Fruit fly (Drosophila melanogaster): Measurements from ENCODE around the gene CG14017.

The CG14017 gene

dm6 chr2L:5558809-5559392, 5.2 kb downstream of the CG14017 start, which contains the start of gene GluRIIB:
Gene GluRIIB, plus strand, starts transcription at chr2L:5559342.
- TF ChIP-seq usp (GFP tag; optimal IDR thresholded peaks at IDR 0.05): no peak
- no peak for TF ChIP-seq psq (optimal IDR thresholded peaks at IDR 0.05)
- no peak for TF ChIP-seq EcR (GFP tag; optimal IDR thresholded peaks at IDR 0.05)
- TF ChIP-seq pan (optimal IDR thresholded peaks at IDR 0.05): no peak
- no peak for TF ChIP-seq Dll (optimal IDR thresholded peaks at IDR 0.05)
- no peak for TF ChIP-seq CG8478 (optimal IDR thresholded peaks at IDR 0.05)

- TF ChIP-seq EcR (GFP tag; optimal IDR thresholded peaks at IDR 0.05) (no peak), pan (optimal IDR thresholded peaks at IDR 0.05) (no peak), Dll (optimal IDR thresholded peaks at IDR 0.05) (no peak), psq (optimal IDR thresholded peaks at IDR 0.05) (no peak), usp (GFP tag; optimal IDR thresholded peaks at IDR 0.05) (no peak), CG8478 (optimal IDR thresholded peaks at IDR 0.05) (no peak)
Observed at dm6 chr2L:5567103-5567502, 13.4 kb downstream of the CG14017 start.

DNA sequence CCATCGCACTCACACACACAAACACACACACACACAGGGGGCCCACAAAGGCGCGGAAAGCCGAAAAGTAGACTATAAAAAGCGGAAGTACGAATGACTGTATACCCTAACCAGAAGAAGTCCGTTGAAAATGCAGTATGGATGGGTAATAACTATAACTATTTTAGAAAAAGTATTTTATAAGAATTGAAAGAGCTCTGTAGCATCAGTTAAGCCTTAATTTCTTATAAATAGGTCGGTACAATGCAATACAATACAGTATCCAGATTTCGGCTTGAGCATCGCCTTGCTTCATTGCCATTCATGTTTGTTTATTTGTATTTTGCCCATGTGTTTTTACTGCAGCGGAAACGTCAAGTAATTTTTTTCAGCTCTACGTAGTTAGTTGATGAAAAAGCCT, 15.8 kb downstream of the CG14017 start:
- TF ChIP-seq CG8478 (optimal IDR thresholded peaks at IDR 0.05) (no peak), pan (optimal IDR thresholded peaks at IDR 0.05) (no peak), usp (GFP tag; optimal IDR thresholded peaks at IDR 0.05) (no peak), psq (optimal IDR thresholded peaks at IDR 0.05) (no peak), EcR (GFP tag; optimal IDR thresholded peaks at IDR 0.05) (no peak), Dll (optimal IDR thresholded peaks at IDR 0.05) (no peak)

DNA sequence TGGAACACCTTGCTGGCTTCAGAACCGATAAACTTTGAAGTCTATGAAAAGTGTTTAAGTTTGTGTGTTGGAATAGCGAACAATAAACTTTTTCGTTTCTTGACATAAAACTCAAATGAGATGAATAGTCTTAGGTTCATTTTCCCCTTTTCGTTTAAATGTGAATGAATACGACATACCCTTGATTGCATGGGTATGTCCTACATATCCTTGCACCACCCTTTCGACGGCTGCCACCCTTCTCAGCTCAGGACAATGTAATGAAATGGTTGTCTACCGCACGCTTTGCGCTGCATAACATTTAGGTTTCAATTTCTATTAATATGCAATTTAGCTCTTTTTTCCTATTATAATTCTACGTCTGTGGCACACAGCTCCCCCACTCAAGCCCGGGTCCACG, 27.3 kb downstream of the CG14017 start, which contains the start of gene CG14011:
TSS of gene CG14011 (minus strand) at position 101 of the 400 bp plus-strand sequence.
- TF ChIP-seq Dll (optimal IDR thresholded peaks at IDR 0.05): no peak
- TF ChIP-seq pan (optimal IDR thresholded peaks at IDR 0.05): no peak
- TF ChIP-seq CG8478 (optimal IDR thresholded peaks at IDR 0.05): no peak
- TF ChIP-seq usp (GFP tag; optimal IDR thresholded peaks at IDR 0.05): no peak
- TF ChIP-seq psq (optimal IDR thresholded peaks at IDR 0.05): no peak
- TF ChIP-seq EcR (GFP tag; optimal IDR thresholded peaks at IDR 0.05): no peak

DNA sequence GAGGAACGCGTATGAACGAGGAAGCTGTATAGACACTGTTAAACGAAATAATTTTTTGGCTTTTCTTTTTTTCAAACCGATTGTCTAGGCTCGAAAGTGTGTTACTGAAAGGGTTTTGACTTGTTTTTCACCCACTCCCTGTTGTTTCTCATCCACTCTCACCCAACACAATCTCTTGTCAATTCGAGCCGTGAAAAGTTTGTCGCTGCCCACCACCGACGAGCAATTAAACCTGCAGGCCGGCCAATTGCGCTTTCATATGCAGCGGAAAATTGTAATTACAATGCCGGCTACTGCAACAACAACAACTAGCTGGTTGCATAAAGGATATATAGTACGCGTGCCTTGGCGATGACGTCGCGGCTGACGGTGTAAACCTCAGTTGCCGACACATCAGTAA, 34.6 kb downstream of the CG14017 start, which contains the start of gene CG7251:
TSS of gene CG7251 (minus strand) at position 101 of the 400 bp plus-strand sequence.
- TF ChIP-seq psq (optimal IDR thresholded peaks at IDR 0.05) (no peak), pan (optimal IDR thresholded peaks at IDR 0.05) (no peak), Dll (optimal IDR thresholded peaks at IDR 0.05) (no peak), EcR (GFP tag; optimal IDR thresholded peaks at IDR 0.05) (no peak), usp (GFP tag; optimal IDR thresholded peaks at IDR 0.05) (no peak), CG8478 (optimal IDR thresholded peaks at IDR 0.05) (no peak)

DNA sequence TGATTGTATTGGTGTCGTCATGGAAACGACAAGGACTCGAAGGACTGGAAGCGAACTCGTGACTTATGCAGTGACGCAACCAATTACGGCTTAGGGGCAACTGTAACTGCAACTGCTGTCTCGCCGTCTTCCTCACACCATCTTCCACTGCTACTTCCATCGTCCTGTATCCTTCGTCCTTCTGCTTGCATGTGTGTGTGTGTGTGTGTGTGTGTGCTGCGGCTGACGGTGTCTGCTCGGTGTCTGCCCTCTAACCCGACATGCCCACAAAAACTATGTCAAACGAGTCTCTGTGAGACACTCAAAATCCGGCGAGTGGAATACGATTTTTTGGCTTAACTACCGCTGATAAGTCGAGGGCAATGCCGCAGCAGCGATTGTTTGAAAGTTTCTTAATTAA, 40.1 kb downstream of the CG14017 start:
- TF ChIP-seq CG8478 (optimal IDR thresholded peaks at IDR 0.05): no peak
- TF ChIP-seq Dll (optimal IDR thresholded peaks at IDR 0.05): no peak
- TF ChIP-seq usp (GFP tag; optimal IDR thresholded peaks at IDR 0.05): no peak
- TF ChIP-seq pan (optimal IDR thresholded peaks at IDR 0.05): no peak
- TF ChIP-seq psq (optimal IDR thresholded peaks at IDR 0.05): no peak
- no peak for TF ChIP-seq EcR (GFP tag; optimal IDR thresholded peaks at IDR 0.05)

- TF ChIP-seq Dll (optimal IDR thresholded peaks at IDR 0.05) (no peak), pan (optimal IDR thresholded peaks at IDR 0.05) (no peak), CG8478 (optimal IDR thresholded peaks at IDR 0.05) (no peak), EcR (GFP tag; optimal IDR thresholded peaks at IDR 0.05) (no peak), psq (optimal IDR thresholded peaks at IDR 0.05) (no peak), usp (GFP tag; optimal IDR thresholded peaks at IDR 0.05) (no peak)
Observed at dm6 chr2L:5596533-5596932, 42.8 kb downstream of the CG14017 start, which contains the start of gene CG18266. Gene CG18266, plus strand, starts transcription at chr2L:5596833.
